Fruit fly (Drosophila melanogaster): ENCODE data around the gene CG45067.

dm6 chr3L:3161968-3162367 lies 47.7 kb upstream of the CG45067 start, which contains the start of gene rasp:
- TF ChIP-seq CG4707 (GFP tag; optimal IDR thresholded peaks at IDR 0.05) (no peak), Max (GFP tag; optimal IDR thresholded peaks at IDR 0.05) (no peak), hkb (optimal IDR thresholded peaks at IDR 0.05) (no peak), hkb (GFP tag; IDR thresholded peaks at IDR 0.05) (no peak), D (optimal IDR thresholded peaks at IDR 0.05) (no peak), D (GFP tag; optimal IDR thresholded peaks at IDR 0.05) (no peak), CG31441 (GFP tag; IDR thresholded peaks at IDR 0.05) (no peak), CG12769 (tag; optimal IDR thresholded peaks at IDR 0.05) (no peak), insv (GFP tag; optimal IDR thresholded peaks at IDR 0.05) (no peak)

Data from whole organism, embryonic.